Worm (Caenorhabditis elegans) whole organism, young adult: ENCODE data around the gene cka-2.
A peak's percentile ranks its signal among the peaks of the same experiment; 100 is the strongest.

Source experiments
- B0019.2 ChIP-seq: fragments of 200-800 bp; sonication (Bioruptor generic); conservative IDR thresholded peaks from 2 replicates; pipeline ENCODE4 v1.3.6; 2022; ENCODE audit warnings: missing genetic modification reagents, missing genetic modification characterization, missing compliant biosample characterization
- B0035.1 ChIP-seq: sonication (generic microtip); optimal IDR thresholded peaks from 2 replicates; lab custom pipeline; 2016; ENCODE audit warnings: missing genetic modification characterization, mild to moderate bottlenecking, missing compliant biosample characterization, missing genotype, missing genetic modification reagents
- B0336.3 ChIP-seq: fragments of 200-800 bp; sonication (Bioruptor generic); IDR thresholded peaks from 2 replicates; pipeline ENCODE4 v1.3.6; 2022; ENCODE audit warnings: missing genetic modification characterization, missing compliant biosample characterization
- D2030.7 ChIP-seq: fragments of 200-800 bp; sonication (Bioruptor generic); IDR thresholded peaks from 2 replicates; pipeline ENCODE4 v1.3.6; 2022; ENCODE audit warnings: missing genetic modification reagents, missing genetic modification characterization, missing compliant biosample characterization
- F22D6.2 ChIP-seq: sonication (generic microtip); optimal IDR thresholded peaks from 2 replicates; lab custom pipeline; 2016; ENCODE audit warnings: mild to moderate bottlenecking, missing genetic modification characterization, missing compliant biosample characterization
- F33H1.4 ChIP-seq: fragments of 200-800 bp; sonication (Bioruptor generic); IDR thresholded peaks from 2 replicates; pipeline ENCODE4 v1.3.6; 2022; ENCODE audit warnings: missing genetic modification reagents, missing genetic modification characterization, missing compliant biosample characterization
- F55B11.4 ChIP-seq: sonication (generic microtip); optimal IDR thresholded peaks from 2 replicates; lab custom pipeline; 2016; ENCODE audit warnings: missing compliant biosample characterization, missing genetic modification characterization, borderline replicate concordance; ENCODE audit not compliant: insufficient read depth
- Y53F4B.3 ChIP-seq: fragments of 200-800 bp; sonication (Bioruptor generic); IDR thresholded peaks from 2 replicates; pipeline ENCODE4 v1.3.6; 2022; ENCODE audit warnings: missing genetic modification reagents, missing genetic modification characterization, missing compliant biosample characterization
- Y95B8A.8 ChIP-seq: fragments of 200-800 bp; sonication (Bioruptor generic); IDR thresholded peaks from 2 replicates; pipeline ENCODE4 v1.3.6; 2022; ENCODE audit warnings: missing genetic modification reagents, missing genetic modification characterization, missing compliant biosample characterization
- ama-1 ChIP-seq, 3 experiments: fragments of 150-350 bp in 1 of 3; sonication (generic microtip) in 2 of 3; optimal IDR thresholded peaks; 2 replicates each; lab custom pipeline; 2014 to 2018; ENCODE audit warnings: missing biosample characterization in 2 of 3, missing genetic modification characterization in 2 of 3, missing genetic modification reagents in 2 of 3
- aptf-2 ChIP-seq: fragments of 200-800 bp; sonication (Bioruptor generic); conservative IDR thresholded peaks from 2 replicates; pipeline ENCODE4 v1.3.6; 2022; ENCODE audit warnings: missing genetic modification reagents, missing genetic modification characterization, missing compliant biosample characterization
- atf-7 ChIP-seq: sonication (generic microtip); optimal IDR thresholded peaks from 2 replicates; lab custom pipeline; 2017; ENCODE audit warnings: mild to moderate bottlenecking, missing genetic modification characterization, missing compliant biosample characterization
- athp-1 ChIP-seq: sonication (generic microtip); optimal IDR thresholded peaks from 2 replicates; lab custom pipeline; 2017; ENCODE audit warnings: mild to moderate bottlenecking, missing genetic modification characterization, missing compliant biosample characterization
- ccch-3 ChIP-seq: fragments of 200-800 bp; sonication (Bioruptor generic); optimal IDR thresholded peaks from 2 replicates; lab custom pipeline; 2018; ENCODE audit warnings: mild to moderate bottlenecking, missing genetic modification characterization, missing compliant biosample characterization
- cebp-1 ChIP-seq, 2 experiments: fragments of 200-800 bp in 1 of 2; sonication (Bioruptor generic) in 1 of 2; sonication (generic microtip) in 1 of 2; IDR thresholded peaks in 1 of 2; optimal IDR thresholded peaks in 1 of 2; 2 replicates each; pipeline versions ENCODE4 v1.3.6 to Lab custom; 2017 to 2022; ENCODE audit warnings: missing compliant biosample characterization in 2 of 2, missing genetic modification characterization in 2 of 2, mild to moderate bottlenecking in 1 of 2, missing genetic modification reagents in 1 of 2, moderate library complexity in 1 of 2
- ceh-40 ChIP-seq: fragments of 200-800 bp; sonication (Bioruptor generic); IDR thresholded peaks from 2 replicates; pipeline ENCODE4 v1.3.6; 2022; ENCODE audit warnings: missing genetic modification characterization, missing compliant biosample characterization
- ceh-58 ChIP-seq: fragments of 200-800 bp; sonication (Bioruptor generic); IDR thresholded peaks from 2 replicates; pipeline ENCODE4 v1.3.6; 2022; ENCODE audit warnings: missing genetic modification characterization, missing compliant biosample characterization
- die-1 ChIP-seq: sonication (generic microtip); optimal IDR thresholded peaks from 2 replicates; lab custom pipeline; 2016; ENCODE audit warnings: missing genotype, mild to moderate bottlenecking, missing genetic modification characterization, missing compliant biosample characterization
- dpff-1 ChIP-seq: sonication (generic microtip); optimal IDR thresholded peaks from 2 replicates; lab custom pipeline; 2017; ENCODE audit warnings: mild to moderate bottlenecking, missing genetic modification characterization, missing compliant biosample characterization
- dpl-1 ChIP-seq: fragments of 150-350 bp; optimal IDR thresholded peaks from 2 replicates; lab custom pipeline; 2014; ENCODE audit warnings: missing biosample characterization, missing genetic modification reagents, missing genetic modification characterization
- efl-1 ChIP-seq: fragments of 150-350 bp; optimal IDR thresholded peaks from 2 replicates; lab custom pipeline; 2014; ENCODE audit warnings: missing biosample characterization, missing genetic modification reagents, missing genetic modification characterization
- egl-18 ChIP-seq: fragments of 200-800 bp; sonication (Bioruptor generic); IDR thresholded peaks from 2 replicates; pipeline ENCODE4 v1.3.6; 2022; ENCODE audit warnings: missing genetic modification reagents, missing genetic modification characterization, missing compliant biosample characterization
- egl-44 ChIP-seq: fragments of 200-800 bp; sonication (Bioruptor generic); IDR thresholded peaks from 2 replicates; pipeline ENCODE4 v1.3.6; 2022; ENCODE audit warnings: missing genetic modification reagents, missing genetic modification characterization, missing compliant biosample characterization
- hlh-12 ChIP-seq: sonication (generic microtip); optimal IDR thresholded peaks from 2 replicates; lab custom pipeline; 2016; ENCODE audit warnings: missing genetic modification characterization, missing compliant biosample characterization
- hlh-26 ChIP-seq: fragments of 200-800 bp; sonication (Bioruptor generic); conservative IDR thresholded peaks from 2 replicates; pipeline ENCODE4 v1.3.6; 2022; ENCODE audit warnings: missing genetic modification reagents, missing genetic modification characterization, missing compliant biosample characterization
- hmg-20 ChIP-seq: fragments of 200-800 bp; sonication (Bioruptor generic); IDR thresholded peaks from 2 replicates; pipeline ENCODE4 v1.3.6; 2022; ENCODE audit warnings: missing genetic modification reagents, missing genetic modification characterization, missing compliant biosample characterization
- hsf-1 ChIP-seq: fragments of 200-800 bp; sonication (Bioruptor generic); IDR thresholded peaks from 2 replicates; pipeline ENCODE4 v1.3.6; 2022; ENCODE audit warnings: missing genetic modification reagents, missing genetic modification characterization, missing compliant biosample characterization
- lag-1 ChIP-seq: fragments of 200-800 bp; sonication (Bioruptor generic); IDR thresholded peaks from 2 replicates; pipeline ENCODE4 v1.3.6; 2022; ENCODE audit warnings: missing genetic modification reagents, missing genetic modification characterization, missing compliant biosample characterization
- let-607 ChIP-seq, 2 experiments: fragments of 200-800 bp in 1 of 2; sonication (Bioruptor generic) in 1 of 2; sonication (generic microtip) in 1 of 2; optimal IDR thresholded peaks; 2 replicates each; lab custom pipeline; 2016 to 2018; ENCODE audit warnings: mild to moderate bottlenecking in 2 of 2, missing compliant biosample characterization in 2 of 2, missing genetic modification characterization in 2 of 2, moderate library complexity in 2 of 2, missing genotype in 1 of 2
- lin-54 ChIP-seq: fragments of 200-800 bp; sonication (Bioruptor generic); optimal IDR thresholded peaks from 2 replicates; lab custom pipeline; 2018; ENCODE audit warnings: mild to moderate bottlenecking, missing genetic modification characterization, missing compliant biosample characterization
- lsl-1 ChIP-seq: fragments of 200-800 bp; sonication (Bioruptor generic); optimal IDR thresholded peaks from 2 replicates; lab custom pipeline; 2018; ENCODE audit warnings: mild to moderate bottlenecking, missing genetic modification characterization, moderate library complexity, missing compliant biosample characterization
- madf-10 ChIP-seq: sonication (generic microtip); optimal IDR thresholded peaks from 2 replicates; lab custom pipeline; 2016; ENCODE audit warnings: mild to moderate bottlenecking, missing genetic modification characterization, missing compliant biosample characterization
- mxl-1 ChIP-seq: sonication (generic microtip); optimal IDR thresholded peaks from 2 replicates; lab custom pipeline; 2016; ENCODE audit warnings: missing genetic modification characterization, missing compliant biosample characterization
- nfya-2 ChIP-seq: fragments of 200-800 bp; sonication (Bioruptor generic); IDR thresholded peaks from 2 replicates; pipeline ENCODE4 v1.3.6; 2022; ENCODE audit warnings: missing genetic modification reagents, missing genetic modification characterization, missing compliant biosample characterization
- nhr-120 ChIP-seq: fragments of 200-800 bp; sonication (Bioruptor generic); IDR thresholded peaks from 2 replicates; pipeline ENCODE4 v1.3.6; 2022; ENCODE audit warnings: missing genetic modification characterization, missing compliant biosample characterization
- nhr-90 ChIP-seq: sonication (generic microtip); optimal IDR thresholded peaks from 2 replicates; lab custom pipeline; 2016; ENCODE audit warnings: missing genotype, mild to moderate bottlenecking, missing genetic modification characterization, missing compliant biosample characterization
- pha-4 ChIP-seq: fragments of 150-350 bp; sonication (generic microtip); optimal IDR thresholded peaks from 2 replicates; lab custom pipeline; 2014; ENCODE audit warnings: missing biosample characterization, missing genetic modification reagents, missing genetic modification characterization
- rec-8 ChIP-seq, 2 experiments: sonication (generic microtip); optimal IDR thresholded peaks; 2 replicates each; lab custom pipeline; 2016; ENCODE audit warnings: mild to moderate bottlenecking in 2 of 2, missing genetic modification characterization in 2 of 2, missing genetic modification reagents in 2 of 2, missing genotype in 2 of 2, missing biosample characterization in 1 of 2, missing compliant biosample characterization in 1 of 2, moderate library complexity in 1 of 2
- sdz-38 ChIP-seq: sonication (generic microtip); optimal IDR thresholded peaks from 2 replicates; lab custom pipeline; 2016; ENCODE audit warnings: missing genotype, missing genetic modification characterization, missing compliant biosample characterization
- somi-1 ChIP-seq: fragments of 200-800 bp; sonication (Bioruptor generic); optimal IDR thresholded peaks from 2 replicates; lab custom pipeline; 2018; ENCODE audit warnings: mild to moderate bottlenecking, missing genetic modification characterization, missing compliant biosample characterization
- tbp1 ChIP-seq: fragments of 200-800 bp; sonication (Bioruptor generic); optimal IDR thresholded peaks from 2 replicates; lab custom pipeline; 2018; ENCODE audit warnings: mild to moderate bottlenecking, missing genetic modification characterization, missing compliant biosample characterization
- unc-130 ChIP-seq: sonication (generic microtip); optimal IDR thresholded peaks from 2 replicates; lab custom pipeline; 2016; ENCODE audit warnings: missing genetic modification reagents, missing genetic modification characterization, missing compliant biosample characterization
- zfh-2 ChIP-seq: fragments of 200-800 bp; sonication (Bioruptor generic); conservative IDR thresholded peaks from 2 replicates; pipeline ENCODE4 v1.3.6; 2022; ENCODE audit warnings: missing genetic modification reagents, missing genetic modification characterization, missing compliant biosample characterization
- zim-3 ChIP-seq: sonication (generic microtip); optimal IDR thresholded peaks from 2 replicates; lab custom pipeline; 2017; ENCODE audit warnings: mild to moderate bottlenecking, missing genetic modification characterization, moderate library complexity, missing compliant biosample characterization
- ztf-25 ChIP-seq: fragments of 200-800 bp; sonication (Bioruptor generic); IDR thresholded peaks from 2 replicates; pipeline ENCODE4 v1.3.6; 2022; ENCODE audit warnings: missing genetic modification reagents, missing genetic modification characterization, missing compliant biosample characterization
- ztf-28 ChIP-seq: fragments of 200-800 bp; sonication (Bioruptor generic); IDR thresholded peaks from 2 replicates; pipeline ENCODE4 v1.3.6; 2022; ENCODE audit warnings: missing genetic modification reagents, missing genetic modification characterization, missing compliant biosample characterization
- ztf-3 ChIP-seq: fragments of 200-800 bp; sonication (Bioruptor generic); optimal IDR thresholded peaks from 2 replicates; lab custom pipeline; 2018; ENCODE audit warnings: mild to moderate bottlenecking, missing genetic modification characterization, missing compliant biosample characterization
- ztf-6 ChIP-seq: fragments of 200-800 bp; sonication (Bioruptor generic); IDR thresholded peaks from 2 replicates; pipeline ENCODE4 v1.3.6; 2022; ENCODE audit warnings: missing genetic modification reagents, missing genetic modification characterization, missing compliant biosample characterization

cka-2 gene

ce11 chrX:4265283-4265907 is 20.5 kb upstream of the cka-2 start, which contains the start of gene coel-1 (continued):
- no peak for TF ChIP-seq hlh-26
- TF ChIP-seq athp-1, result no peak
- no peak for TF ChIP-seq die-1 (tag; lab: Kevin White, UChicago)
- TF ChIP-seq cebp-1 (GFP tag; IDR thresholded peaks at IDR 0.05; lab: Robert Waterston, UW), result no peak
- TF ChIP-seq cebp-1 (tag; optimal IDR thresholded peaks at IDR 0.05; lab: Kevin White, UChicago), result peak; percentile 60
- no peak for TF ChIP-seq nfya-2 (GFP tag; lab: Robert Waterston, UW)
- no peak for TF ChIP-seq ztf-6 (GFP tag; lab: Robert Waterston, UW)
- no peak for TF ChIP-seq dpl-1 (GFP tag; lab: Kevin White, UChicago)
- no peak for TF ChIP-seq B0019.2
- no peak for TF ChIP-seq sdz-38 (tag; lab: Kevin White, UChicago)
- TF ChIP-seq ceh-40 (GFP tag; lab: Robert Waterston, UW), result no peak
- no peak for TF ChIP-seq lag-1
- no peak for TF ChIP-seq ztf-28
- no peak for TF ChIP-seq hlh-12 (tag; lab: Kevin White, UChicago)
- no peak for TF ChIP-seq ama-1 (optimal IDR thresholded peaks at IDR 0.05; lab: Kevin White, UChicago)
- TF ChIP-seq ama-1 (GFP tag; optimal IDR thresholded peaks at IDR 0.05; lab: Kevin White, UChicago), result no peak
- TF ChIP-seq Y95B8A.8 (GFP tag; lab: Robert Waterston, UW), result no peak
- no peak for TF ChIP-seq Y53F4B.3 (GFP tag; lab: Robert Waterston, UW)
- no peak for TF ChIP-seq somi-1
- TF ChIP-seq ztf-3 (GFP tag; lab: Kevin White, UChicago), result no peak
- TF ChIP-seq rec-8 (tag; optimal IDR thresholded peaks at IDR 0.05; lab: Kevin White, UChicago), result no peak
- TF ChIP-seq F33H1.4, result no peak
- TF ChIP-seq lsl-1, result no peak
- TF ChIP-seq madf-10, result no peak
- TF ChIP-seq B0035.1 (tag; lab: Kevin White, UChicago), result no peak
- peak; percentile 3 for TF ChIP-seq nhr-90 (tag; lab: Kevin White, UChicago)
- TF ChIP-seq unc-130 (GFP tag; lab: Kevin White, UChicago), result no peak
- no peak for TF ChIP-seq pha-4 (tag; lab: Kevin White, UChicago)
- TF ChIP-seq mxl-1, result no peak
- no peak for TF ChIP-seq nhr-120 (GFP tag; lab: Robert Waterston, UW)
- TF ChIP-seq dpff-1 (tag; lab: Kevin White, UChicago), result no peak
- TF ChIP-seq egl-44 (GFP tag; lab: Robert Waterston, UW), result no peak
- no peak for TF ChIP-seq F55B11.4 (tag; lab: Kevin White, UChicago)
- no peak for TF ChIP-seq atf-7 (tag; lab: Kevin White, UChicago)
- TF ChIP-seq hmg-20, result no peak
- no peak for TF ChIP-seq B0336.3 (GFP tag; lab: Robert Waterston, UW)
- peak; percentile 3 for TF ChIP-seq F22D6.2 (tag; lab: Kevin White, UChicago)
- no peak for TF ChIP-seq ceh-58 (GFP tag; lab: Robert Waterston, UW)
- no peak for TF ChIP-seq zim-3 (tag; lab: Kevin White, UChicago)
- TF ChIP-seq D2030.7, result no peak
- TF ChIP-seq let-607 (tag; optimal IDR thresholded peaks at IDR 0.05; lab: Kevin White, UChicago), result no peak
- TF ChIP-seq tbp1 (GFP tag; lab: Kevin White, UChicago), result no peak
- no peak for TF ChIP-seq aptf-2
- no peak for TF ChIP-seq hsf-1 (GFP tag; lab: Robert Waterston, UW)
- TF ChIP-seq lin-54, result no peak
- no peak for TF ChIP-seq efl-1 (GFP tag; lab: Kevin White, UChicago)
- TF ChIP-seq zfh-2 (GFP tag; lab: Robert Waterston, UW), result peak; percentile 89
- TF ChIP-seq ccch-3 (GFP tag; lab: Kevin White, UChicago), result no peak
- no peak for TF ChIP-seq egl-18 (GFP tag; lab: Robert Waterston, UW)
- TF ChIP-seq ztf-25, result no peak
